Worm (Caenorhabditis elegans) whole organism, early embryonic: ENCODE measurements around the gene math-48.

Experiments used
- B0310.2 ChIP-seq: sonication (generic microtip); optimal IDR thresholded peaks from 2 replicates; lab custom pipeline; 2016; ENCODE audit warnings: mild to moderate bottlenecking, missing genetic modification characterization, missing compliant biosample characterization
- ama-1 ChIP-seq: fragments of 150-350 bp; optimal IDR thresholded peaks from 2 replicates; lab custom pipeline; 2014
- scrt-1 ChIP-seq: fragments of 200-800 bp; sonication (Bioruptor generic); IDR thresholded peaks from 2 replicates; pipeline ENCODE4 v1.3.6; 2022; ENCODE audit warnings: missing genetic modification characterization, missing compliant biosample characterization
- tbx-11 ChIP-seq: fragments of 200-800 bp; sonication (Bioruptor generic); IDR thresholded peaks from 2 replicates; pipeline ENCODE4 v1.3.6; 2022; ENCODE audit warnings: missing genetic modification characterization, missing compliant biosample characterization
- tra-4 ChIP-seq: sonication (generic microtip); optimal IDR thresholded peaks from 2 replicates; lab custom pipeline; 2017; ENCODE audit warnings: missing genetic modification characterization, missing compliant biosample characterization

- TF ChIP-seq B0310.2 (no peak), ama-1 (lab: Kevin White, UChicago) (no peak), tbx-11 (GFP tag; lab: Robert Waterston, UW) (no peak), tra-4 (no peak), scrt-1 (GFP tag; lab: Robert Waterston, UW) (no peak)
Observed at ce11 chrII:1905104-1905503, 41.2 kb downstream of the math-48 start, which contains the start of gene math-22.
